Worm (Caenorhabditis elegans) whole organism, L1 larva: ENCODE measurements around the gene R03H10.2.

Experiments
- elt-3 ChIP-seq, 6 experiments: fragments of 150-350 bp in 1 of 6; sonication (generic microtip); optimal IDR thresholded peaks; 2 replicates each; lab custom pipeline; 2017 to 2018; ENCODE audit warnings: missing biosample characterization in 6 of 6, missing genetic modification characterization in 6 of 6, inconsistent platforms in 1 of 6
- fos-1 ChIP-seq: fragments of 150-350 bp; optimal IDR thresholded peaks from 2 replicates; lab custom pipeline; 2014; ENCODE audit warnings: missing biosample characterization, missing genetic modification characterization
- hlh-4 ChIP-seq: sonication (generic microtip); optimal IDR thresholded peaks from 2 replicates; lab custom pipeline; 2016; ENCODE audit warnings: mild to moderate bottlenecking, missing genetic modification characterization, missing compliant biosample characterization
- lin-14 ChIP-seq: fragments of 200-800 bp; sonication (Bioruptor generic); optimal IDR thresholded peaks from 2 replicates; lab custom pipeline; 2018; ENCODE audit warnings: mild to moderate bottlenecking, missing genetic modification characterization, moderate library complexity, missing compliant biosample characterization
- mdl-1 ChIP-seq, 2 experiments: fragments of 150-350 bp; optimal IDR thresholded peaks; 2 replicates each; lab custom pipeline; 2014 to 2017; ENCODE audit warnings: missing biosample characterization in 2 of 2, missing genetic modification characterization in 2 of 2, inconsistent platforms in 1 of 2
- mep-1 ChIP-seq: fragments of 150-350 bp; optimal IDR thresholded peaks from 2 replicates; lab custom pipeline; 2014; ENCODE audit warnings: missing biosample characterization, missing genetic modification characterization
- nhr-19 ChIP-seq: fragments of 200-800 bp; sonication (Bioruptor generic); conservative IDR thresholded peaks from 2 replicates; pipeline ENCODE4 v1.3.6; 2022; ENCODE audit warnings: missing genetic modification characterization, missing compliant biosample characterization
- nhr-84 ChIP-seq: sonication (generic microtip); optimal IDR thresholded peaks from 2 replicates; lab custom pipeline; 2017; ENCODE audit warnings: missing biosample characterization, missing genetic modification characterization
- nhr-90 ChIP-seq: sonication (generic microtip); optimal IDR thresholded peaks from 2 replicates; lab custom pipeline; 2016; ENCODE audit warnings: mild to moderate bottlenecking, missing genetic modification characterization, missing compliant biosample characterization; ENCODE audit not compliant: poor library complexity
- pax-3 ChIP-seq: fragments of 200-800 bp; sonication (Bioruptor generic); optimal IDR thresholded peaks from 2 replicates; lab custom pipeline; 2018; ENCODE audit warnings: mild to moderate bottlenecking, missing genetic modification characterization, moderate library complexity, missing compliant biosample characterization
- snpc-4 ChIP-seq: fragments of 150-350 bp; optimal IDR thresholded peaks from 2 replicates; lab custom pipeline; 2014; ENCODE audit warnings: missing biosample characterization, missing genetic modification characterization
- unc-130 ChIP-seq: fragments of 150-350 bp; optimal IDR thresholded peaks from 2 replicates; lab custom pipeline; 2017; ENCODE audit warnings: missing biosample characterization, missing genetic modification characterization, inconsistent platforms
- unc-62 ChIP-seq: fragments of 150-350 bp; optimal IDR thresholded peaks from 2 replicates; lab custom pipeline; 2014; ENCODE audit warnings: missing biosample characterization, missing genetic modification reagents, missing genetic modification characterization
- zip-4 ChIP-seq: fragments of 200-800 bp; sonication (Bioruptor generic); optimal IDR thresholded peaks from 2 replicates; lab custom pipeline; 2018; ENCODE audit warnings: mild to moderate bottlenecking, missing genetic modification characterization, moderate library complexity, missing compliant biosample characterization

DNA sequence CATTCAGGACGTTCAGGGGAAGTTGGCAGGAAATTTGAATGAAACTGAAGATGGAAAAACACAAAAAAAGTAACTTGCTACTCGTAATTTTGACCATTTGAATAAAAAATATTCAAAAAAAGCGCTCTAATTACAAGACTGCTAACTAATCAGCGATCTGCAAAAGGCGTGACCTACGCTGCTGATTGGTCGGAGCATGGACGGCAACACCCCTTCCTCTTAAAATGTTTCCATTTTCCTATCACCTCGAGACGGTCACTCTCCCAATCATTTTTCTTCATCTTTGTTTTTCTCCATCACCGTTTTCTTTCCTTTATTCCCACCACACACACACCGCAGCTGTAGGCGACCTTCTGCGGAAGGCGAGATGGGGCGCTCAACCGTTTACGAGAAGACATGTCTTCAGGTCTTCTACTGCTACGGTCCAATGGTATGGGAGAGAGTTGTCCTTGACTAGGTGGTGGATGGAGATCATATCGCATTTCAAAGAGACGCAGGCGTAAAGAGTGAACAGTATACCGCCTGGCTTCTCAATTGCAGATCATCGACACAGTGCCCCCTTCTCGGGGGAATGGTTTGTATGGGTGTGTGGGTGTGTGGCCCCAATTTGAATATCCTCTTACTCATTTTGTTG is 4.0 kb upstream of the R03H10.2 start:
- TF ChIP-seq mdl-1 (tag; optimal IDR thresholded peaks at IDR 0.05; lab: Kevin White, UChicago) (peak in 1 of 2 experiments; percentile 11), nhr-90 (peak; percentile 26), unc-130 (tag; lab: Kevin White, UChicago) (no peak), snpc-4 (tag; lab: Kevin White, UChicago) (no peak), mep-1 (tag; lab: Kevin White, UChicago) (peak; percentile 74), pax-3 (tag; lab: Kevin White, UChicago) (no peak), hlh-4 (tag; lab: Kevin White, UChicago) (no peak), nhr-19 (GFP tag; lab: Robert Waterston, UW) (0 out of 2 replicates have a peak, but pooled peaks have one; percentile 15), zip-4 (GFP tag; lab: Kevin White, UChicago) (no peak), lin-14 (GFP tag; lab: Kevin White, UChicago) (peak; percentile 77), elt-3 (tag; optimal IDR thresholded peaks at IDR 0.05; lab: Kevin White, UChicago) (peak in 2 of 6 experiments; percentile 24 to 38), fos-1 (tag; lab: Kevin White, UChicago) (no peak), unc-62 (GFP tag; lab: Kevin White, UChicago) (no peak), nhr-84 (no peak)
